Worm (Caenorhabditis elegans) whole organism, midembryonic: ENCODE measurements around the gene C16B8.3.
A peak's percentile ranks its signal among the peaks of the same experiment; 100 is the strongest.

Experiments
- T22C8.4 ChIP-seq: fragments of 200-800 bp; sonication (Bioruptor generic); IDR thresholded peaks from 2 replicates; pipeline ENCODE4 v1.3.6; 2022; ENCODE audit warnings: missing genetic modification characterization, missing compliant biosample characterization
- cog-1 ChIP-seq: sonication (generic microtip); optimal IDR thresholded peaks from 2 replicates; lab custom pipeline; 2016; ENCODE audit warnings: missing genetic modification characterization, missing compliant biosample characterization
- flt-1 ChIP-seq: fragments of 200-800 bp; sonication (Bioruptor generic); IDR thresholded peaks from 2 replicates; pipeline ENCODE4 v1.3.6; 2022; ENCODE audit warnings: missing genetic modification characterization, missing compliant biosample characterization
- klf-2 ChIP-seq: fragments of 200-800 bp; sonication (Bioruptor generic); conservative IDR thresholded peaks from 2 replicates; pipeline ENCODE4 v1.3.6; 2022; ENCODE audit warnings: missing genetic modification reagents, missing genetic modification characterization, missing compliant biosample characterization
- med-1 ChIP-seq: sonication (generic microtip); optimal IDR thresholded peaks from 2 replicates; lab custom pipeline; 2017; ENCODE audit warnings: missing genetic modification characterization, mild to moderate bottlenecking, missing compliant biosample characterization, antibody characterized with exemption, missing genetic modification reagents; ENCODE audit not compliant: insufficient read depth
- ref-1 ChIP-seq: fragments of 200-800 bp; sonication (Bioruptor generic); conservative IDR thresholded peaks from 2 replicates; pipeline ENCODE4 v1.3.6; 2022; ENCODE audit warnings: missing genetic modification reagents, missing genetic modification characterization, missing compliant biosample characterization
- tab-1 ChIP-seq: fragments of 200-800 bp; sonication (Bioruptor generic); IDR thresholded peaks from 2 replicates; pipeline ENCODE4 v1.3.6; 2022; ENCODE audit warnings: missing genetic modification characterization, missing compliant biosample characterization
- ztf-23 ChIP-seq: fragments of 200-800 bp; sonication (Bioruptor generic); IDR thresholded peaks from 2 replicates; pipeline ENCODE4 v1.3.6; 2022; ENCODE audit warnings: missing genetic modification reagents, missing genetic modification characterization, missing compliant biosample characterization
- ztf-29 ChIP-seq: fragments of 200-800 bp; sonication (Bioruptor generic); IDR thresholded peaks from 2 replicates; pipeline ENCODE4 v1.3.6; 2022; ENCODE audit warnings: missing genetic modification reagents, missing genetic modification characterization, missing compliant biosample characterization

C16B8.3 gene

ce11 chrX:3974160-3974559, 5.7 kb upstream of the C16B8.3 start:
- TF ChIP-seq klf-2 (GFP tag; lab: Robert Waterston, UW), result no peak
- TF ChIP-seq flt-1 (GFP tag; lab: Robert Waterston, UW), result no peak
- no peak for TF ChIP-seq ref-1 (GFP tag; lab: Robert Waterston, UW)
- no peak for TF ChIP-seq tab-1 (GFP tag; lab: Robert Waterston, UW)
- TF ChIP-seq cog-1, result no peak
- no peak for TF ChIP-seq ztf-29
- TF ChIP-seq med-1 (GFP tag; lab: Kevin White, UChicago), result no peak
- no peak for TF ChIP-seq T22C8.4 (GFP tag; lab: Robert Waterston, UW)

ce11 chrX:3973534-3973933, 5.1 kb upstream of the C16B8.3 start, which contains the start of gene C16B8.4:
Gene C16B8.4, minus strand, starts transcription at chrX:3973634.
- no peak for TF ChIP-seq ztf-23
- no peak for TF ChIP-seq flt-1 (GFP tag; lab: Robert Waterston, UW)
- TF ChIP-seq cog-1, result no peak
- no peak for TF ChIP-seq tab-1 (GFP tag; lab: Robert Waterston, UW)
- no peak for TF ChIP-seq T22C8.4 (GFP tag; lab: Robert Waterston, UW)
- TF ChIP-seq ref-1 (GFP tag; lab: Robert Waterston, UW), result no peak
- no peak for TF ChIP-seq med-1 (GFP tag; lab: Kevin White, UChicago)
- TF ChIP-seq ztf-29, result no peak
- no peak for TF ChIP-seq klf-2 (GFP tag; lab: Robert Waterston, UW)

- TF ChIP-seq klf-2 (GFP tag; lab: Robert Waterston, UW), result no peak
- TF ChIP-seq ref-1 (GFP tag; lab: Robert Waterston, UW), result no peak
- TF ChIP-seq ztf-23, result no peak
- no peak for TF ChIP-seq tab-1 (GFP tag; lab: Robert Waterston, UW)
- no peak for TF ChIP-seq T22C8.4 (GFP tag; lab: Robert Waterston, UW)
- TF ChIP-seq flt-1 (GFP tag; lab: Robert Waterston, UW), result no peak
Observed at ce11 chrX:3970786-3971185, 2.4 kb upstream of the C16B8.3 start.

- TF ChIP-seq T22C8.4 (GFP tag; lab: Robert Waterston, UW), result peak; percentile 86
- TF ChIP-seq med-1 (GFP tag; lab: Kevin White, UChicago), result peak; percentile 58
- peak; percentile 92 for TF ChIP-seq ztf-29
- peak; percentile 76 for TF ChIP-seq klf-2 (GFP tag; lab: Robert Waterston, UW)
- TF ChIP-seq tab-1 (GFP tag; lab: Robert Waterston, UW), result peak; percentile 95
- peak; percentile 89 for TF ChIP-seq ref-1 (GFP tag; lab: Robert Waterston, UW)
- TF ChIP-seq flt-1 (GFP tag; lab: Robert Waterston, UW), result peak; percentile 98
- peak; percentile 88 for TF ChIP-seq ztf-23
- peak; percentile 89 for TF ChIP-seq cog-1
Observed at ce11 chrX:3969980-3970403, 1.6 kb upstream of the C16B8.3 start.

- TF ChIP-seq ref-1 (GFP tag; lab: Robert Waterston, UW), result peak; percentile 73
- peak; percentile 79 for TF ChIP-seq T22C8.4 (GFP tag; lab: Robert Waterston, UW)
- TF ChIP-seq klf-2 (GFP tag; lab: Robert Waterston, UW), result no peak; the same call in 1 of the 2 replicates
- peak; percentile 83 for TF ChIP-seq ztf-23
- TF ChIP-seq cog-1, result no peak
- TF ChIP-seq med-1 (GFP tag; lab: Kevin White, UChicago), result peak; percentile 52
- peak; percentile 84 for TF ChIP-seq ztf-29
- TF ChIP-seq flt-1 (GFP tag; lab: Robert Waterston, UW), result peak; percentile 92
- peak; percentile 87 for TF ChIP-seq tab-1 (GFP tag; lab: Robert Waterston, UW)
Observed at ce11 chrX:3969353-3969752, 919 bp upstream of the C16B8.3 start.

ce11 chrX:3966332-3966731, 2.1 kb downstream of the C16B8.3 start, which contains the start of gene C16B8.2:
Gene C16B8.2, minus strand, starts transcription at chrX:3966432.
- TF ChIP-seq med-1 (GFP tag; lab: Kevin White, UChicago), result no peak
- TF ChIP-seq ztf-23, result no peak
- no peak for TF ChIP-seq T22C8.4 (GFP tag; lab: Robert Waterston, UW)
- TF ChIP-seq ztf-29, result no peak
- TF ChIP-seq klf-2 (GFP tag; lab: Robert Waterston, UW), result no peak
- TF ChIP-seq ref-1 (GFP tag; lab: Robert Waterston, UW), result no peak

ce11 chrX:3960345-3960744, 8.1 kb downstream of the C16B8.3 start:
- TF ChIP-seq cog-1 (no peak), klf-2 (GFP tag; lab: Robert Waterston, UW) (no peak), T22C8.4 (GFP tag; lab: Robert Waterston, UW) (no peak), tab-1 (GFP tag; lab: Robert Waterston, UW) (no peak)

ce11 chrX:3959221-3959620, 9.2 kb downstream of the C16B8.3 start:
- no peak for TF ChIP-seq cog-1
- TF ChIP-seq T22C8.4 (GFP tag; lab: Robert Waterston, UW), result no peak
- no peak for TF ChIP-seq klf-2 (GFP tag; lab: Robert Waterston, UW)
- no peak for TF ChIP-seq tab-1 (GFP tag; lab: Robert Waterston, UW)
- TF ChIP-seq flt-1 (GFP tag; lab: Robert Waterston, UW), result no peak
- TF ChIP-seq ref-1 (GFP tag; lab: Robert Waterston, UW), result no peak
- TF ChIP-seq ztf-29, result no peak
- TF ChIP-seq med-1 (GFP tag; lab: Kevin White, UChicago), result no peak
- no peak for TF ChIP-seq ztf-23

- TF ChIP-seq ztf-23, result no peak
- no peak for TF ChIP-seq ref-1 (GFP tag; lab: Robert Waterston, UW)
- TF ChIP-seq klf-2 (GFP tag; lab: Robert Waterston, UW), result no peak
- TF ChIP-seq tab-1 (GFP tag; lab: Robert Waterston, UW), result no peak
Observed at ce11 chrX:3958252-3958651, 10.2 kb downstream of the C16B8.3 start, which contains the start of gene lin-18. Gene lin-18, plus strand, starts transcription at chrX:3958552.
